Fruit fly (Drosophila melanogaster) whole organism, wandering third instar larva: ENCODE data around the gene CG43091.

Experiments
- CrebA ChIP-seq: fragments of 200-800 bp; sonication (Bioruptor generic); optimal IDR thresholded peaks from 2 replicates; lab custom pipeline; 2016; ENCODE audit warnings: missing biosample characterization, mild to moderate bottlenecking, missing genetic modification characterization, borderline replicate concordance
- Dif ChIP-seq: fragments of 200-275, 200-300 bp; sonication (Bioruptor generic); optimal IDR thresholded peaks from 2 replicates; lab custom pipeline; 2018; ENCODE audit warnings: missing biosample characterization, missing genetic modification characterization; ENCODE audit not compliant: partially characterized antibody
- Hr78 ChIP-seq: fragments of >200 bp; optimal IDR thresholded peaks from 2 replicates; lab custom pipeline; 2017; ENCODE audit warnings: missing biosample characterization, missing genetic modification characterization
- Hr83 ChIP-seq: fragments of 200-300 bp; sonication (Bioruptor generic); optimal IDR thresholded peaks from 2 replicates; lab custom pipeline; 2016; ENCODE audit warnings: missing biosample characterization, mild to moderate bottlenecking, missing genetic modification characterization, moderate library complexity; ENCODE audit not compliant: poor library complexity, severe bottlenecking
- Jra ChIP-seq: sonication (Bioruptor generic); optimal IDR thresholded peaks from 2 replicates; lab custom pipeline; 2016; ENCODE audit warnings: missing biosample characterization, missing genetic modification characterization
- Myc ChIP-seq: fragments of >200 bp; optimal IDR thresholded peaks from 2 replicates; lab custom pipeline; 2017
- Rel ChIP-seq, 2 experiments: fragments of 200-800 bp; sonication (Bioruptor generic) in 1 of 2; optimal IDR thresholded peaks; 2 replicates in 1 of 2; 3 replicates in 1 of 2; lab custom pipeline; 2016 to 2019; ENCODE audit warnings: mild to moderate bottlenecking in 2 of 2, missing biosample characterization in 2 of 2, missing genetic modification characterization in 2 of 2, moderate library complexity in 1 of 2
- br ChIP-seq: fragments of 200-800 bp; sonication (Bioruptor generic); optimal IDR thresholded peaks from 2 replicates; lab custom pipeline; 2016; ENCODE audit warnings: missing biosample characterization, missing genetic modification characterization
- dl ChIP-seq, 2 experiments: fragments of 175-275, 200-275 bp in 1 of 2; fragments of 200-275 bp in 1 of 2; sonication (Bioruptor generic); optimal IDR thresholded peaks; lab custom pipeline; 2018; ENCODE audit warnings: mild to moderate bottlenecking in 2 of 2, missing biosample characterization in 2 of 2, missing genetic modification characterization in 2 of 2, moderate library complexity in 2 of 2; ENCODE audit not compliant: partially characterized antibody in 2 of 2, insufficient read depth in 1 of 2
- fru ChIP-seq: fragments of 200-800 bp; sonication (Bioruptor generic); optimal IDR thresholded peaks from 3 replicates; lab custom pipeline; 2016; ENCODE audit warnings: missing biosample characterization, mild to moderate bottlenecking, missing genetic modification characterization
- h ChIP-seq: fragments of 200-800 bp; sonication (Bioruptor generic); optimal IDR thresholded peaks from 3 replicates; lab custom pipeline; 2016; ENCODE audit warnings: missing biosample characterization, mild to moderate bottlenecking, missing genetic modification characterization
- jim ChIP-seq: fragments of 175-275, 200-325 bp; sonication (Bioruptor generic); optimal IDR thresholded peaks from 2 replicates; lab custom pipeline; 2016; ENCODE audit warnings: missing biosample characterization, mild to moderate bottlenecking, missing genetic modification characterization
- psq ChIP-seq: fragments of 200-800 bp; sonication (Bioruptor generic); optimal IDR thresholded peaks from 3 replicates; lab custom pipeline; 2017; ENCODE audit warnings: missing biosample characterization, mild to moderate bottlenecking, missing genetic modification characterization, moderate library complexity

dm6 chr3R:22770887-22771286, 2.4 kb upstream of the CG43091 start, which contains the start of gene CG43094:
- TF ChIP-seq Myc (lab: Kevin White, UChicago), result no peak
- TF ChIP-seq CrebA (GFP tag; lab: Kevin White, UChicago), result no peak
- TF ChIP-seq psq (GFP tag; lab: Kevin White, UChicago), result no peak
- no peak for TF ChIP-seq Hr78 (GFP tag; lab: Kevin White, UChicago)
- TF ChIP-seq fru (GFP tag; lab: Kevin White, UChicago), result no peak
- no peak for TF ChIP-seq Jra (GFP tag; lab: Kevin White, UChicago)
- no peak for TF ChIP-seq Rel (GFP tag; optimal IDR thresholded peaks at IDR 0.05; lab: Kevin White, UChicago)
- no peak for TF ChIP-seq Rel (tag; optimal IDR thresholded peaks at IDR 0.05; lab: Kevin White, UChicago)
- TF ChIP-seq br (GFP tag; lab: Kevin White, UChicago), result no peak
- TF ChIP-seq dl (GFP tag; optimal IDR thresholded peaks at IDR 0.05; lab: Kevin White, UChicago; ENCODE audit: insufficient read depth in 1 of 2, partially characterized antibody in 2 of 2), result no peak
- TF ChIP-seq Hr83 (GFP tag; lab: Kevin White, UChicago), result no peak
- TF ChIP-seq h, result no peak
- TF ChIP-seq jim (GFP tag; lab: Kevin White, UChicago), result no peak
- TF ChIP-seq Dif (GFP tag; lab: Kevin White, UChicago), result no peak
